Worm (Caenorhabditis elegans): Measurements from ENCODE around the gene aak-1.

- TF ChIP-seq tra-1 (GFP tag; IDR thresholded peaks at IDR 0.05): no peak
- no peak for TF ChIP-seq nhr-28 (tag; optimal IDR thresholded peaks at IDR 0.05)
These were observed 46.4 kb upstream of the aak-1 start, which contains the start of gene F54F2.7 for ce11 chrIII:8807246-8807645.

Data from whole organism, L4 larva.